Fruit fly (Drosophila melanogaster) whole organism, embryonic: ENCODE data around the gene Nt5b.

Experiments
- Awh ChIP-seq: fragments of 200-800 bp; sonication (Bioruptor generic); IDR thresholded peaks from 2 replicates; pipeline ENCODE4, ENCODE4 v1.3.6; 2022; ENCODE audit warnings: missing biosample characterization, missing genetic modification characterization
- Blimp-1 ChIP-seq: fragments of 200-800 bp; sonication (Bioruptor generic); optimal IDR thresholded peaks from 3 replicates; lab custom pipeline; 2018; ENCODE audit warnings: missing biosample characterization, missing genetic modification characterization, mild to moderate bottlenecking, moderate library complexity, missing genetic modification reagents
- CG10209 ChIP-seq: fragments of 200-800 bp; sonication (Bioruptor generic); optimal IDR thresholded peaks from 3 replicates; lab custom pipeline; 2017; ENCODE audit warnings: missing biosample characterization, mild to moderate bottlenecking, missing genetic modification characterization, missing genetic modification reagents
- CG10462 ChIP-seq: fragments of 200-800 bp; sonication (Bioruptor generic); optimal IDR thresholded peaks from 2 replicates; lab custom pipeline; 2016; ENCODE audit warnings: missing biosample characterization, missing genetic modification characterization
- CG10565 ChIP-seq: fragments of 200-800 bp; sonication (Bioruptor generic); optimal IDR thresholded peaks from 3 replicates; lab custom pipeline; 2016; ENCODE audit warnings: missing biosample characterization, mild to moderate bottlenecking, missing genetic modification characterization
- CG11560 ChIP-seq: fragments of 200-800 bp; sonication (Bioruptor generic); IDR thresholded peaks from 3 replicates; pipeline ENCODE4 v1.3.6; 2022; ENCODE audit warnings: missing biosample characterization, missing genetic modification characterization
- CG13287 ChIP-seq: fragments of 200-800 bp; sonication (Bioruptor generic); IDR thresholded peaks from 2 replicates; pipeline ENCODE4 v1.3.6; 2022; ENCODE audit warnings: missing biosample characterization, missing genetic modification characterization; ENCODE audit not compliant: partially characterized antibody
- CG15073 ChIP-seq: fragments of 200-800 bp; sonication (Bioruptor generic); optimal IDR thresholded peaks from 2 replicates; lab custom pipeline; 2016; ENCODE audit warnings: missing biosample characterization, missing genetic modification characterization
- CG15479 ChIP-seq: fragments of 200-800 bp; sonication (Bioruptor generic); optimal IDR thresholded peaks from 3 replicates; lab custom pipeline; 2019; ENCODE audit warnings: missing biosample characterization, mild to moderate bottlenecking, missing genetic modification characterization, moderate library complexity
- CG16813 ChIP-seq: fragments of 200-800 bp; sonication (Bioruptor generic); IDR thresholded peaks from 3 replicates; pipeline ENCODE4 v1.3.6; 2022; ENCODE audit warnings: missing biosample characterization, missing genetic modification characterization; ENCODE audit not compliant: partially characterized antibody
- CG16815 ChIP-seq: fragments of 200-800 bp; sonication (Bioruptor generic); optimal IDR thresholded peaks from 3 replicates; lab custom pipeline; 2017; ENCODE audit warnings: missing biosample characterization, mild to moderate bottlenecking, missing genetic modification characterization
- CG16863 ChIP-seq: fragments of 200-800 bp; sonication (Bioruptor generic); optimal IDR thresholded peaks from 3 replicates; lab custom pipeline; 2016; ENCODE audit warnings: missing biosample characterization, missing genetic modification characterization
- CG1792 ChIP-seq: fragments of 200-800 bp; sonication (Bioruptor generic); optimal IDR thresholded peaks from 2 replicates; lab custom pipeline; 2016; ENCODE audit warnings: missing biosample characterization, missing genetic modification characterization
- CG3281 ChIP-seq: fragments of 200-800 bp; sonication (Bioruptor generic); optimal IDR thresholded peaks from 3 replicates; lab custom pipeline; 2017; ENCODE audit warnings: missing biosample characterization, mild to moderate bottlenecking, missing genetic modification characterization
- CG3847 ChIP-seq: fragments of 200-800 bp; sonication (Bioruptor generic); IDR thresholded peaks from 2 replicates; pipeline ENCODE4 v1.3.6; 2022; ENCODE audit warnings: missing biosample characterization, missing genetic modification characterization
- CG4282 ChIP-seq: fragments of 200-800 bp; sonication (Bioruptor generic); optimal IDR thresholded peaks from 2 replicates; lab custom pipeline; 2016; ENCODE audit warnings: missing biosample characterization, missing genetic modification characterization
- CG7357 ChIP-seq: fragments of 200-800 bp; sonication (Bioruptor generic); IDR thresholded peaks from 3 replicates; pipeline ENCODE4 v1.3.6; 2022; ENCODE audit warnings: missing biosample characterization, missing genetic modification characterization
- CG8281 ChIP-seq: fragments of 200-800 bp; sonication (Bioruptor generic); optimal IDR thresholded peaks from 2 replicates; lab custom pipeline; 2018; ENCODE audit warnings: missing biosample characterization, mild to moderate bottlenecking, missing genetic modification characterization, moderate library complexity
- CG8944 ChIP-seq: fragments of 200-800 bp; sonication (Bioruptor generic); optimal IDR thresholded peaks from 3 replicates; lab custom pipeline; 2016; ENCODE audit warnings: missing biosample characterization, missing genetic modification characterization
- CG9727 ChIP-seq: fragments of 200-800 bp; sonication (Bioruptor generic); optimal IDR thresholded peaks from 3 replicates; lab custom pipeline; 2017; ENCODE audit warnings: missing biosample characterization, mild to moderate bottlenecking, missing genetic modification characterization
- CG9797 ChIP-seq: fragments of 200-800 bp; sonication (Bioruptor generic); optimal IDR thresholded peaks from 3 replicates; lab custom pipeline; 2018; ENCODE audit warnings: missing biosample characterization, mild to moderate bottlenecking, missing genetic modification characterization
- CTCF ChIP-seq: fragments of 200-800 bp; sonication (Bioruptor generic); optimal IDR thresholded peaks from 2 replicates; lab custom pipeline; 2017; ENCODE audit warnings: missing biosample characterization, mild to moderate bottlenecking, missing genetic modification characterization, moderate library complexity
- Dll ChIP-seq: fragments of 200-800 bp; sonication (Bioruptor generic); IDR thresholded peaks from 4 replicates; pipeline ENCODE4 v1.3.6; 2022; ENCODE audit warnings: missing biosample characterization, missing genetic modification characterization; ENCODE audit not compliant: partially characterized antibody
- Eip74EF ChIP-seq, 2 experiments: fragments of 200-800 bp in 1 of 2; fragments of >200 bp in 1 of 2; sonication (Bioruptor generic) in 1 of 2; optimal IDR thresholded peaks; 2 replicates each; lab custom pipeline; 2017 to 2019; ENCODE audit warnings: missing biosample characterization in 2 of 2, missing genetic modification characterization in 2 of 2, mild to moderate bottlenecking in 1 of 2, moderate library complexity in 1 of 2
- GATAe ChIP-seq: fragments of 200-800 bp; sonication (Bioruptor generic); conservative IDR thresholded peaks from 2 replicates; pipeline ENCODE4 v1.3.6; 2022; ENCODE audit warnings: missing biosample characterization, missing genetic modification characterization
- HHEX ChIP-seq: fragments of 200-800 bp; sonication (Bioruptor generic); optimal IDR thresholded peaks from 3 replicates; lab custom pipeline; 2017; ENCODE audit warnings: missing biosample characterization, mild to moderate bottlenecking, missing genetic modification characterization, missing genetic modification reagents
- Lhr ChIP-seq: fragments of 200-800 bp; sonication (Bioruptor generic); optimal IDR thresholded peaks from 3 replicates; lab custom pipeline; 2017; ENCODE audit warnings: mild to moderate bottlenecking, missing biosample characterization, missing genetic modification reagents, missing genetic modification characterization
- MESR4 ChIP-seq: fragments of 200-800 bp; sonication (Bioruptor generic); optimal IDR thresholded peaks from 2 replicates; lab custom pipeline; 2018; ENCODE audit warnings: missing biosample characterization, mild to moderate bottlenecking, missing genetic modification characterization, moderate library complexity
- Med ChIP-seq: fragments of 200-800 bp; sonication (Bioruptor generic); peaks from one replicate; lab custom pipeline; 2016; ENCODE audit warnings: missing biosample characterization, missing genetic modification characterization, mild to moderate bottlenecking, inconsistent platforms, moderate library complexity
- NK7.1 ChIP-seq: fragments of 200-800 bp; sonication (Bioruptor generic); optimal IDR thresholded peaks from 3 replicates; lab custom pipeline; 2016; ENCODE audit warnings: missing biosample characterization, missing genetic modification characterization
- aop ChIP-seq: fragments of 200-800 bp; sonication (Bioruptor generic); IDR thresholded peaks from 2 replicates; pipeline ENCODE4 v1.3.6; 2022; ENCODE audit warnings: missing biosample characterization, missing genetic modification characterization
- ara ChIP-seq: fragments of 200-800 bp; sonication (Bioruptor generic); IDR thresholded peaks from 2 replicates; pipeline ENCODE4 v1.3.6; 2022; ENCODE audit warnings: missing biosample characterization, missing genetic modification characterization
- ato ChIP-seq: fragments of 200-800 bp; sonication (Bioruptor generic); IDR thresholded peaks from 2 replicates; pipeline ENCODE4 v1.3.6; 2022; ENCODE audit warnings: missing biosample characterization, missing genetic modification characterization; ENCODE audit not compliant: partially characterized antibody
- btn ChIP-seq: fragments of 200-800 bp; sonication (Bioruptor generic); optimal IDR thresholded peaks from 2 replicates; lab custom pipeline; 2016; ENCODE audit warnings: missing biosample characterization, missing genetic modification characterization
- chinmo ChIP-seq: fragments of 200-800 bp; sonication (Bioruptor generic); IDR thresholded peaks from 4 replicates; pipeline ENCODE4 v1.3.6; 2022; ENCODE audit warnings: missing biosample characterization, missing genetic modification characterization; ENCODE audit not compliant: partially characterized antibody
- crc ChIP-seq: fragments of 200-800 bp; sonication (Bioruptor generic); optimal IDR thresholded peaks from 2 replicates; lab custom pipeline; 2016; ENCODE audit warnings: missing biosample characterization, missing genetic modification characterization
- crol ChIP-seq: fragments of 200-800 bp; sonication (Bioruptor generic); IDR thresholded peaks from 2 replicates; pipeline ENCODE4 v1.3.6; 2022; ENCODE audit warnings: missing biosample characterization, missing genetic modification characterization
- dimm ChIP-seq: fragments of 200-800 bp; sonication (Bioruptor generic); IDR thresholded peaks from 2 replicates; pipeline ENCODE4 v1.3.6; 2022; ENCODE audit warnings: missing biosample characterization, missing genetic modification characterization
- dmrt11E ChIP-seq: fragments of 200-800 bp; sonication (Bioruptor generic); optimal IDR thresholded peaks from 3 replicates; lab custom pipeline; 2018; ENCODE audit warnings: missing biosample characterization, mild to moderate bottlenecking, missing genetic modification characterization, moderate library complexity
- dpn ChIP-seq, 2 experiments: fragments of 200-800 bp; sonication (Bioruptor generic); optimal IDR thresholded peaks; 3 replicates each; lab custom pipeline; 2016; ENCODE audit warnings: missing biosample characterization in 2 of 2, missing genetic modification characterization in 2 of 2
- ftz-f1 ChIP-seq: fragments of 200-800 bp; sonication (Bioruptor generic); optimal IDR thresholded peaks from 2 replicates; lab custom pipeline; 2016; ENCODE audit warnings: missing biosample characterization, missing genetic modification characterization
- grn ChIP-seq: fragments of 200-800 bp; sonication (Bioruptor generic); optimal IDR thresholded peaks from 3 replicates; lab custom pipeline; 2017; ENCODE audit warnings: missing biosample characterization, missing genetic modification characterization
- kah ChIP-seq: fragments of 200-800 bp; sonication (Bioruptor generic); optimal IDR thresholded peaks from 2 replicates; lab custom pipeline; 2018; ENCODE audit warnings: missing biosample characterization, mild to moderate bottlenecking, missing genetic modification characterization
- maf-S ChIP-seq: fragments of 200-800 bp; sonication (Bioruptor generic); optimal IDR thresholded peaks from 2 replicates; lab custom pipeline; 2016; ENCODE audit warnings: missing biosample characterization, missing genetic modification characterization
- nau ChIP-seq: fragments of 200-800 bp; sonication (Bioruptor generic); optimal IDR thresholded peaks from 3 replicates; lab custom pipeline; 2017; ENCODE audit warnings: missing biosample characterization, mild to moderate bottlenecking, missing genetic modification characterization, missing genetic modification reagents
- pnt ChIP-seq: fragments of 200-800 bp; sonication (Bioruptor generic); optimal IDR thresholded peaks from 3 replicates; lab custom pipeline; 2016; ENCODE audit warnings: missing biosample characterization, missing genetic modification characterization
- salm ChIP-seq: fragments of 200-800 bp; sonication (Bioruptor generic); optimal IDR thresholded peaks from 2 replicates; lab custom pipeline; 2018; ENCODE audit warnings: missing biosample characterization, mild to moderate bottlenecking, missing genetic modification characterization
- sug ChIP-seq: fragments of 200-800 bp; optimal IDR thresholded peaks from 2 replicates; lab custom pipeline; 2019; ENCODE audit warnings: missing biosample characterization, mild to moderate bottlenecking, missing genetic modification characterization, moderate library complexity
- ttk ChIP-seq: fragments of 200-800 bp; sonication (Bioruptor generic); IDR thresholded peaks from 2 replicates; pipeline ENCODE4 v2.1.2; 2022; ENCODE audit warnings: missing biosample characterization, missing genetic modification characterization
- vfl ChIP-seq: fragments of 200-800 bp; sonication (Bioruptor generic); optimal IDR thresholded peaks from 2 replicates; lab custom pipeline; 2016; ENCODE audit warnings: missing biosample characterization, missing genetic modification characterization
- vnd ChIP-seq: fragments of 200-800 bp; sonication (Bioruptor generic); IDR thresholded peaks from 3 replicates; pipeline ENCODE4 v1.3.6; 2022; ENCODE audit warnings: missing biosample characterization, missing genetic modification characterization; ENCODE audit not compliant: partially characterized antibody

The Nt5b gene

dm6 chrX:18404150-18404631 is 5.8 kb downstream of the Nt5b start (continued):
- TF ChIP-seq grn (GFP tag; lab: Kevin White, UChicago) (peak; percentile 81), CG8281 (tag; lab: Kevin White, UChicago) (no peak), CG3847 (GFP tag; lab: Robert Waterston, UW) (no peak), CG9797 (GFP tag; lab: Kevin White, UChicago) (no peak), CG7357 (GFP tag; lab: Robert Waterston, UW) (no peak), chinmo (0 out of 4 replicates have a peak, but pooled peaks have one; percentile 79), Dll (no peak), sug (tag; lab: Kevin White, UChicago) (peak; percentile 18), CG15073 (GFP tag; lab: Kevin White, UChicago) (no peak), Eip74EF (GFP tag; optimal IDR thresholded peaks at IDR 0.05; lab: Kevin White, UChicago) (no peak), btn (GFP tag; lab: Kevin White, UChicago) (no peak), crol (GFP tag; lab: Robert Waterston, UW) (no peak), aop (GFP tag; lab: Robert Waterston, UW) (0 out of 2 replicates have a peak, but pooled peaks have one; percentile 11), Lhr (no peak), HHEX (GFP tag; lab: Kevin White, UChicago) (no peak), CG1792 (GFP tag; lab: Kevin White, UChicago) (no peak), dmrt11E (no peak), CG3281 (GFP tag; lab: Kevin White, UChicago) (no peak), CG16863 (no peak), CG9727 (GFP tag; lab: Kevin White, UChicago) (no peak), nau (GFP tag; lab: Kevin White, UChicago) (no peak), NK7.1 (no peak), CG8944 (GFP tag; lab: Kevin White, UChicago) (no peak), crc (GFP tag; lab: Kevin White, UChicago) (no peak), maf-S (no peak), CG15479 (GFP tag; lab: Kevin White, UChicago) (no peak), kah (no peak), CG10209 (GFP tag; lab: Kevin White, UChicago) (no peak), CG4282 (GFP tag; lab: Kevin White, UChicago) (no peak), ftz-f1 (GFP tag; lab: Kevin White, UChicago) (peak; percentile 34), dpn (GFP tag; optimal IDR thresholded peaks at IDR 0.05; lab: Kevin White, UChicago) (no peak), ato (GFP tag; lab: Robert Waterston, UW) (no peak), CG10462 (GFP tag; lab: Kevin White, UChicago) (no peak), Blimp-1 (GFP tag; lab: Kevin White, UChicago) (no peak), CG10565 (GFP tag; lab: Kevin White, UChicago) (no peak), CG16813 (GFP tag; lab: Robert Waterston, UW) (no peak), GATAe (peak; percentile 72), CTCF (GFP tag; lab: Kevin White, UChicago) (no peak), vnd (GFP tag; lab: Robert Waterston, UW) (no peak), salm (tag; lab: Kevin White, UChicago) (no peak), CG16815 (GFP tag; lab: Kevin White, UChicago) (no peak), dimm (GFP tag; lab: Robert Waterston, UW) (no peak), ara (no peak), CG11560 (tag; lab: Robert Waterston, UW) (no peak), pnt (GFP tag; lab: Kevin White, UChicago) (no peak), ttk (GFP tag; lab: Robert Waterston, UW) (no peak), MESR4 (GFP tag; lab: Kevin White, UChicago) (no peak), vfl (GFP tag; lab: Kevin White, UChicago) (no peak), CG13287 (GFP tag; lab: Robert Waterston, UW) (peak; percentile 25; the same call in 1 of the 2 replicates), Awh (GFP tag; lab: Robert Waterston, UW) (peak; percentile 37; the same call in 1 of the 2 replicates), Med (GFP tag; lab: Kevin White, UChicago) (peak; percentile 22)
